Worm (Caenorhabditis elegans) whole organism, L4 larva: ENCODE results near the gene daf-14.

Source experiments
- T26A8.4 ChIP-seq: fragments of 200-800 bp; sonication (Bioruptor generic); IDR thresholded peaks from 2 replicates; pipeline ENCODE4 v1.3.6; 2022; ENCODE audit warnings: missing genetic modification characterization, missing compliant biosample characterization
- Y105C5A.15 ChIP-seq: fragments of 200-800 bp; sonication (Bioruptor generic); IDR thresholded peaks from 2 replicates; pipeline ENCODE4 v1.3.6; 2022; ENCODE audit warnings: missing genetic modification characterization, missing compliant biosample characterization
- Y5F2A.4 ChIP-seq: fragments of 200-800 bp; sonication (Bioruptor generic); optimal IDR thresholded peaks from 2 replicates; lab custom pipeline; 2018; ENCODE audit warnings: mild to moderate bottlenecking, missing genetic modification characterization, missing compliant biosample characterization
- dmd-6 ChIP-seq: fragments of 200-800 bp; sonication (Bioruptor generic); IDR thresholded peaks from 2 replicates; pipeline ENCODE4 v1.3.6; 2022; ENCODE audit warnings: missing genetic modification reagents, missing genetic modification characterization, missing compliant biosample characterization
- fkh-10 ChIP-seq: fragments of 150-350 bp; optimal IDR thresholded peaks from 2 replicates; lab custom pipeline; 2014; ENCODE audit warnings: missing biosample characterization, missing genetic modification reagents, missing genetic modification characterization
- lin-39 ChIP-seq: fragments of 150-350 bp; optimal IDR thresholded peaks from 2 replicates; lab custom pipeline; 2014; ENCODE audit warnings: missing biosample characterization, missing genetic modification reagents, missing genetic modification characterization
- nhr-28 ChIP-seq: fragments of 150-350 bp; optimal IDR thresholded peaks from 2 replicates; lab custom pipeline; 2014; ENCODE audit warnings: missing biosample characterization, missing genetic modification characterization
- nhr-41 ChIP-seq: fragments of 200-800 bp; sonication (Bioruptor generic); IDR thresholded peaks from 2 replicates; pipeline ENCODE4 v1.3.6; 2022; ENCODE audit warnings: missing genetic modification reagents, missing genetic modification characterization, missing compliant biosample characterization
- unc-39 ChIP-seq: sonication (generic microtip); optimal IDR thresholded peaks from 2 replicates; lab custom pipeline; 2017; ENCODE audit warnings: missing biosample characterization, missing genetic modification characterization
- zfp-3 ChIP-seq: fragments of 200-800 bp; sonication (Bioruptor generic); conservative IDR thresholded peaks from 2 replicates; pipeline ENCODE4 v1.3.6; 2022; ENCODE audit warnings: missing genetic modification reagents, missing genetic modification characterization, missing compliant biosample characterization

DNA sequence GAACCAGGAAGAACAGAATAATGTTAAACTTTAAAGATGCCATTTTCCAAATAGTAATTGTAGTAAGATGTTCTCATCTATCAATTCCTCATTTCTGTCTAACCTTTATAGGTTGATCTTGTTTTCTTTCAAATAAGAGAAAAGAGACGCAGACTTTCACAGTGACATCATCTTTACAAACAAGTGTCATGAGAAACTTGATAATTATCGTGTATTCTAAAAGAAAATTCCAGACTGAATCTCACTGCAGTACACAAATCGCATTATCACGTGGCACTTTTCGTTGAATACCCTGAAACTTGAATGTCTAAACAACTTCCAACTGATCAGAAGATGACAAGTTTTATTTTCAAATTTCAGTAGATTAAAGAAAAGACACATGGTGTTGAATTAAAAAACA is 44.7 kb downstream of the daf-14 start, which contains the start of gene R09E10.13:
- TF ChIP-seq nhr-28 (no peak), dmd-6 (GFP tag; lab: Robert Waterston, UW) (no peak), unc-39 (tag; lab: Kevin White, UChicago) (no peak), Y105C5A.15 (GFP tag; lab: Robert Waterston, UW) (no peak), Y5F2A.4 (GFP tag; lab: Kevin White, UChicago) (no peak), lin-39 (tag; lab: Kevin White, UChicago) (no peak), zfp-3 (no peak), fkh-10 (GFP tag; lab: Kevin White, UChicago) (no peak), T26A8.4 (GFP tag; lab: Robert Waterston, UW) (no peak), nhr-41 (GFP tag; lab: Robert Waterston, UW) (no peak)
